Fruit fly (Drosophila melanogaster): ENCODE measurements around the gene CG32817.

CG32817 gene

dm6 chrX:499589-500041, 20.7 kb downstream of the CG32817 start (continued):
- TF ChIP-seq vfl (GFP tag; optimal IDR thresholded peaks at IDR 0.05): peak; percentile 53
- TF ChIP-seq CG18619 (GFP tag; optimal IDR thresholded peaks at IDR 0.05): peak; percentile 87
- TF ChIP-seq pan (optimal IDR thresholded peaks at IDR 0.05): no peak
- TF ChIP-seq pan (GFP tag; optimal IDR thresholded peaks at IDR 0.05 in 1 of 2, IDR thresholded peaks at IDR 0.05 in 1 of 2): peak in 1 of 2 experiments; percentile 74
- peak; percentile 59 for TF ChIP-seq slp2 (GFP tag; optimal IDR thresholded peaks at IDR 0.05)
- TF ChIP-seq Mes4 (GFP tag; optimal IDR thresholded peaks at IDR 0.05): peak; percentile 70
- TF ChIP-seq unpg (GFP tag; optimal IDR thresholded peaks at IDR 0.05): peak; percentile 80
- peak; percentile 90 for TF ChIP-seq org-1 (GFP tag; optimal IDR thresholded peaks at IDR 0.05)
- TF ChIP-seq CG1233 (GFP tag; optimal IDR thresholded peaks at IDR 0.05): peak; percentile 84
- peak; percentile 60 for TF ChIP-seq ranshi (GFP tag; IDR thresholded peaks at IDR 0.05)
- TF ChIP-seq ftz-f1 (GFP tag; optimal IDR thresholded peaks at IDR 0.05): peak; percentile 29
- peak; percentile 41; the same call in 1 of the 3 replicates for TF ChIP-seq Aef1 (GFP tag; IDR thresholded peaks at IDR 0.05)
- TF ChIP-seq ems (GFP tag; optimal IDR thresholded peaks at IDR 0.05): peak; percentile 72
- peak; percentile 61 for TF ChIP-seq gsb-n (tag; optimal IDR thresholded peaks at IDR 0.05)
- TF ChIP-seq CG17385 (GFP tag; optimal IDR thresholded peaks at IDR 0.05): peak; percentile 83
- no peak for TF ChIP-seq h (optimal IDR thresholded peaks at IDR 0.05)
- peak; percentile 17 for TF ChIP-seq CG5245 (GFP tag; optimal IDR thresholded peaks at IDR 0.05)
- TF ChIP-seq oc (tag; optimal IDR thresholded peaks at IDR 0.05): no peak
- no peak for TF ChIP-seq aop (GFP tag; IDR thresholded peaks at IDR 0.05)
- TF ChIP-seq CG10462 (GFP tag; optimal IDR thresholded peaks at IDR 0.05): peak; percentile 33
- peak; percentile 48 for TF ChIP-seq ara (GFP tag; IDR thresholded peaks at IDR 0.05)
- no peak for TF ChIP-seq inv (GFP tag; IDR thresholded peaks at IDR 0.05; ENCODE audit: partially characterized antibody)
- peak; percentile 87 for TF ChIP-seq CrebB (tag; optimal IDR thresholded peaks at IDR 0.05)
- TF ChIP-seq CG17186 (GFP tag; optimal IDR thresholded peaks at IDR 0.05): peak; percentile 5
- 0 out of 2 replicates have a peak, but pooled peaks have one; percentile 38 for TF ChIP-seq Poxn (GFP tag; IDR thresholded peaks at IDR 0.05)
- peak; percentile 86 for TF ChIP-seq CG10209 (GFP tag; optimal IDR thresholded peaks at IDR 0.05)
- peak; percentile 85 for TF ChIP-seq Oli (tag; optimal IDR thresholded peaks at IDR 0.05)
- 0 out of 3 replicates have a peak, but pooled peaks have one; percentile 34 for TF ChIP-seq CG34422 (GFP tag; IDR thresholded peaks at IDR 0.05)
- TF ChIP-seq CG7963 (GFP tag; IDR thresholded peaks at IDR 0.05; ENCODE audit: partially characterized antibody): no peak
- TF ChIP-seq chif (GFP tag; optimal IDR thresholded peaks at IDR 0.05): peak; percentile 51 to 71
- peak; percentile 80 for TF ChIP-seq CG6683 (GFP tag; optimal IDR thresholded peaks at IDR 0.05)
- TF ChIP-seq nerfin-1 (tag; optimal IDR thresholded peaks at IDR 0.05): peak; percentile 74
- peak; percentile 64 for TF ChIP-seq CG1529 (GFP tag; optimal IDR thresholded peaks at IDR 0.05)
- TF ChIP-seq tin (GFP tag; optimal IDR thresholded peaks at IDR 0.05): peak; percentile 49
- TF ChIP-seq Ada2b (GFP tag; IDR thresholded peaks at IDR 0.05): peak; percentile 60
- TF ChIP-seq MBD-R2 (GFP tag; IDR thresholded peaks at IDR 0.05): peak; percentile 51; the same call in 1 of the 2 replicates
- TF ChIP-seq Hsf (GFP tag; optimal IDR thresholded peaks at IDR 0.05): peak; percentile 68
- TF ChIP-seq Dip2 (GFP tag; IDR thresholded peaks at IDR 0.05): peak; percentile 39; the same call in 1 of the 2 replicates
- TF ChIP-seq Gsc (GFP tag; IDR thresholded peaks at IDR 0.05): no peak
- peak; percentile 71 for TF ChIP-seq CG3407 (GFP tag; optimal IDR thresholded peaks at IDR 0.05)
- peak; percentile 54; the same call in 1 of the 3 replicates for TF ChIP-seq CG6175 (GFP tag; IDR thresholded peaks at IDR 0.05)
- peak; percentile 79 for TF ChIP-seq scrt (GFP tag; optimal IDR thresholded peaks at IDR 0.05)
- TF ChIP-seq otp (GFP tag; IDR thresholded peaks at IDR 0.05): peak; percentile 78
- peak; percentile 28 for TF ChIP-seq Bdp1 (GFP tag; optimal IDR thresholded peaks at IDR 0.05)
- TF ChIP-seq Spps (tag; optimal IDR thresholded peaks at IDR 0.05): peak; percentile 20
- no peak for TF ChIP-seq fd102C (GFP tag; optimal IDR thresholded peaks at IDR 0.05)
- TF ChIP-seq nerfin-2 (GFP tag; IDR thresholded peaks at IDR 0.05; ENCODE audit: partially characterized antibody): 0 out of 2 replicates have a peak, but pooled peaks have one; percentile 19
- peak; percentile 52 for TF ChIP-seq CG14965 (GFP tag; optimal IDR thresholded peaks at IDR 0.05; ENCODE audit: borderline replicate concordance)
- peak; percentile 9 for TF ChIP-seq CG6254 (GFP tag; optimal IDR thresholded peaks at IDR 0.05)
- peak; percentile 96 for TF ChIP-seq CG10543 (GFP tag; optimal IDR thresholded peaks at IDR 0.05)
- TF ChIP-seq CG11247 (GFP tag; IDR thresholded peaks at IDR 0.05): peak; percentile 63

Measured in whole organism, embryonic.